Worm (Caenorhabditis elegans): Measurements from ENCODE around the gene efl-3.

DNA sequence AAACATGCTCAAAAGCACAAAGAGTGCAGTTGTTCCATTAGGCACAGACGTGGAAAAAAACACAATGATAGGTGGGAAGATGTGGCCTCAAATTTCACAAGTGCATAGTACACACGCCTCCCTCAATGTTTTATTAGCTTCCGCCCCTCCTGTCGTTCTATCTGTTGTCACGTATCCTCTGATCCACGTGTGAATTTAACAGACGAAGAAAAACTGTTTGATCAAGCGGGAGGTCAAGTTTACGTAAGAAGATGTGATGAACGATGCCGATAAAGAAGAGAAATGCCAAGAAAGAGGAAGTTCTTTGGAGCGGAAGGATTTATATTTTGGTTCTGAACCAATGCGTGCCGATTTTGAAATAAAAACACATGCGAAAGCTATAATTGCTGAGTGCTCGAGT lies 38.3 kb downstream of the efl-3 start:
- TF ChIP-seq ztf-16 (tag; optimal IDR thresholded peaks at IDR 0.05) = no peak
- no peak for TF ChIP-seq ceh-18 (tag; optimal IDR thresholded peaks at IDR 0.05)
- no peak for TF ChIP-seq che-1 (tag; optimal IDR thresholded peaks at IDR 0.05)
- TF ChIP-seq T23F11.4 (GFP tag; optimal IDR thresholded peaks at IDR 0.05) = no peak
